Worm (Caenorhabditis elegans): ENCODE results near the gene W06G6.11.

DNA sequence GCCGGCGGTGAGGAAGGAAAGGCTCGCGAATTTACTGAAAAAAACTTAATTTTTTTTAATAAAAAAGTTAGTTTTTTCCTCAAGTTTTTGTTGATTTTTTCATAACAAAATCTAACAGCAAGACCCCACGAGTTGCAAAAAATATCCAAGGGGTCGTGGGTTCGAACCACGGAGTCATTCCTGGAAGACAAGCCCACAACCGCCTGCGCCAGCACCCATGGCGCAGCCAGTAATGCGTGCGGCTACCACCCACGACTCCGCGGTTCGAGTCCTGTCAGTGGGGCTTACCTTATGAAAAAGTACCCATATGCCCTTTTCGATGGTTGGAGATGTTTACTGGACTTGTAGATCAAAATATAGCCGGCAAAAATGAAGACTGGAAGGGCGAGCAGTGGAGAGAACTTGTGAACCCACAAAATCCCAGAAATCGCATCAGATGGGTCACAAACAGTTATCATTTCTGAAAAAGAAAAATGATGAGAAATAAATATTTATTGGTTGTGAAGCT is 26.3 kb downstream of the W06G6.11 start, which contains the start of gene Y70C5A.2:
- no peak for TF ChIP-seq lsy-2 (tag; optimal IDR thresholded peaks at IDR 0.05)
- no peak for TF ChIP-seq M03D4.4 (tag; optimal IDR thresholded peaks at IDR 0.05)
- no peak for TF ChIP-seq ztf-11 (tag; optimal IDR thresholded peaks at IDR 0.05)
- no peak for TF ChIP-seq zip-8 (tag; optimal IDR thresholded peaks at IDR 0.05)
- no peak for TF ChIP-seq ces-1 (GFP tag; optimal IDR thresholded peaks at IDR 0.05)
- no peak for TF ChIP-seq elt-3 (tag; optimal IDR thresholded peaks at IDR 0.05)
- TF ChIP-seq snpc-4 (tag; optimal IDR thresholded peaks at IDR 0.05), result no peak
- TF ChIP-seq mls-2 (tag; optimal IDR thresholded peaks at IDR 0.05), result no peak
- no peak for TF ChIP-seq mep-1 (tag; optimal IDR thresholded peaks at IDR 0.05)
- TF ChIP-seq hlh-1 (tag; optimal IDR thresholded peaks at IDR 0.05), result no peak
- TF ChIP-seq ceh-43 (GFP tag; optimal IDR thresholded peaks at IDR 0.05), result no peak

Measured in whole organism, mixed stage, embryonic.